Fruit fly (Drosophila melanogaster): Measurements from ENCODE around the gene CG7907.

- TF ChIP-seq h (optimal IDR thresholded peaks at IDR 0.05): no peak
- no peak for TF ChIP-seq Sin3A (optimal IDR thresholded peaks at IDR 0.05)
Observed at dm6 chr3R:21403435-21403834, at the start of gene CG7907.

Measured in Kc167 (cell line).